Worm (Caenorhabditis elegans): Measurements from ENCODE around the gene clec-195.

Gene clec-195

ce11 chrIV:16995425-16995824, 50.2 kb downstream of the clec-195 start, which contains the start of gene rom-4:
Gene rom-4 (plus strand): TSS chrIV:16995822.
- TF ChIP-seq C34F6.9 (tag; optimal IDR thresholded peaks at IDR 0.05) (peak; percentile 79), sem-4 (tag; optimal IDR thresholded peaks at IDR 0.05) (no peak), nhr-10 (tag; optimal IDR thresholded peaks at IDR 0.05) (no peak), elt-1 (tag; optimal IDR thresholded peaks at IDR 0.05) (no peak), dmd-4 (tag; optimal IDR thresholded peaks at IDR 0.05) (no peak), gmeb-1 (tag; optimal IDR thresholded peaks at IDR 0.05) (peak; percentile 95), nhr-21 (tag; optimal IDR thresholded peaks at IDR 0.05) (peak; percentile 32), unc-39 (tag; optimal IDR thresholded peaks at IDR 0.05) (no peak), sma-9 (GFP tag; optimal IDR thresholded peaks at IDR 0.05) (no peak), sma-9 (tag; optimal IDR thresholded peaks at IDR 0.05) (no peak), nhr-237 (tag; optimal IDR thresholded peaks at IDR 0.05) (no peak), blmp-1 (tag; optimal IDR thresholded peaks at IDR 0.05; ENCODE audit: insufficient read depth) (no peak), ztf-11 (tag; optimal IDR thresholded peaks at IDR 0.05) (no peak), alr-1 (tag; optimal IDR thresholded peaks at IDR 0.05) (no peak), nhr-129 (tag; optimal IDR thresholded peaks at IDR 0.05) (no peak), mdl-1 (tag; optimal IDR thresholded peaks at IDR 0.05) (no peak), zag-1 (tag; optimal IDR thresholded peaks at IDR 0.05) (no peak), nhr-11 (tag; optimal IDR thresholded peaks at IDR 0.05) (no peak), nhr-77 (tag; optimal IDR thresholded peaks at IDR 0.05) (no peak), ZK546.5 (tag; optimal IDR thresholded peaks at IDR 0.05) (no peak), ztf-4 (tag; optimal IDR thresholded peaks at IDR 0.05) (no peak), mbf-1 (tag; optimal IDR thresholded peaks at IDR 0.05) (no peak), Y55F3AM.14 (GFP tag; optimal IDR thresholded peaks at IDR 0.05) (no peak), elt-3 (tag; optimal IDR thresholded peaks at IDR 0.05) (no peak), peb-1 (tag; optimal IDR thresholded peaks at IDR 0.05) (no peak), crh-2 (tag; optimal IDR thresholded peaks at IDR 0.05) (peak; percentile 22), nhr-25 (tag; optimal IDR thresholded peaks at IDR 0.05) (peak; percentile 44), F13H6.1 (tag; optimal IDR thresholded peaks at IDR 0.05) (peak; percentile 66), ceh-16 (tag; optimal IDR thresholded peaks at IDR 0.05) (no peak), lsy-2 (tag; optimal IDR thresholded peaks at IDR 0.05) (peak; percentile 45 to 76), aly-2 (tag; optimal IDR thresholded peaks at IDR 0.05) (no peak), mab-5 (tag; optimal IDR thresholded peaks at IDR 0.05) (peak; percentile 9), nhr-23 (tag; optimal IDR thresholded peaks at IDR 0.05) (no peak), ceh-82 (tag; optimal IDR thresholded peaks at IDR 0.05) (no peak), unc-62 (GFP tag; optimal IDR thresholded peaks at IDR 0.05) (no peak), ztf-1 (GFP tag; conservative IDR thresholded peaks at IDR 0.05) (no peak), lin-13 (GFP tag; optimal IDR thresholded peaks at IDR 0.05) (peak; percentile 48), ama-1 (optimal IDR thresholded peaks at IDR 0.05) (no peak), sma-3 (GFP tag; optimal IDR thresholded peaks at IDR 0.05) (peak; percentile 75), skn-1 (tag; optimal IDR thresholded peaks at IDR 0.05) (no peak), lin-39 (tag; optimal IDR thresholded peaks at IDR 0.05) (no peak), egl-27 (tag; optimal IDR thresholded peaks at IDR 0.05) (no peak), nhr-6 (tag; optimal IDR thresholded peaks at IDR 0.05) (no peak), lin-11 (tag; optimal IDR thresholded peaks at IDR 0.05) (peak; percentile 9), nhr-12 (tag; optimal IDR thresholded peaks at IDR 0.05) (no peak), snpc-4 (tag; optimal IDR thresholded peaks at IDR 0.05) (no peak), unc-55 (GFP tag; optimal IDR thresholded peaks at IDR 0.05) (peak; percentile 68), R02D3.7 (tag; optimal IDR thresholded peaks at IDR 0.05) (no peak), fos-1 (tag; optimal IDR thresholded peaks at IDR 0.05) (peak; percentile 66)

Data from whole organism, L2 larva.